Worm (Caenorhabditis elegans) whole organism, L3 larva: ENCODE results near the gene suds-3.

Source experiments
- R02D3.7 ChIP-seq: fragments of 150-350 bp; optimal IDR thresholded peaks from 2 replicates; lab custom pipeline; 2014; ENCODE audit warnings: missing biosample characterization, missing genetic modification characterization
- ZK546.5 ChIP-seq: sonication (generic microtip); optimal IDR thresholded peaks from 2 replicates; lab custom pipeline; 2017; ENCODE audit warnings: missing biosample characterization, missing genetic modification characterization
- aly-2 ChIP-seq: fragments of 150-350 bp; optimal IDR thresholded peaks from 2 replicates; lab custom pipeline; 2014; ENCODE audit warnings: missing biosample characterization, missing genetic modification characterization
- ama-1 ChIP-seq: fragments of 150-350 bp; optimal IDR thresholded peaks from 2 replicates; lab custom pipeline; 2018
- ceh-16 ChIP-seq: sonication (generic microtip); optimal IDR thresholded peaks from 2 replicates; lab custom pipeline; 2017; ENCODE audit warnings: missing biosample characterization, missing genetic modification characterization
- ceh-28 ChIP-seq: fragments of 150-350 bp; optimal IDR thresholded peaks from 2 replicates; lab custom pipeline; 2014; ENCODE audit warnings: missing biosample characterization, missing genetic modification reagents, missing genetic modification characterization
- ceh-82 ChIP-seq: fragments of 150-350 bp; optimal IDR thresholded peaks from 2 replicates; lab custom pipeline; 2014; ENCODE audit warnings: missing biosample characterization, missing genetic modification characterization
- daf-12 ChIP-seq: fragments of 150-350 bp; optimal IDR thresholded peaks from 2 replicates; lab custom pipeline; 2014; ENCODE audit warnings: missing biosample characterization, missing genetic modification reagents, missing genetic modification characterization
- egl-27 ChIP-seq: sonication (generic microtip); optimal IDR thresholded peaks from 4 replicates; lab custom pipeline; 2017; ENCODE audit warnings: missing biosample characterization, missing genetic modification reagents, missing genetic modification characterization
- egl-5 ChIP-seq: fragments of 150-350 bp; optimal IDR thresholded peaks from 2 replicates; lab custom pipeline; 2017; ENCODE audit warnings: missing biosample characterization, missing genetic modification reagents, missing genetic modification characterization, inconsistent platforms
- elt-2 ChIP-seq: sonication (generic microtip); optimal IDR thresholded peaks from 2 replicates; lab custom pipeline; 2016; ENCODE audit warnings: missing genetic modification reagents, mild to moderate bottlenecking, missing genetic modification characterization, missing compliant biosample characterization
- fkh-10 ChIP-seq: sonication (generic microtip); optimal IDR thresholded peaks from 2 replicates; lab custom pipeline; 2017; ENCODE audit warnings: missing biosample characterization, missing genetic modification reagents, missing genetic modification characterization
- fkh-2 ChIP-seq: fragments of 150-350 bp; optimal IDR thresholded peaks from 2 replicates; lab custom pipeline; 2014; ENCODE audit warnings: missing biosample characterization, missing genetic modification reagents, missing genetic modification characterization
- fos-1 ChIP-seq: fragments of 150-350 bp; optimal IDR thresholded peaks from 2 replicates; lab custom pipeline; 2014; ENCODE audit warnings: missing biosample characterization, missing genetic modification characterization
- hmg-11 ChIP-seq: sonication (generic microtip); optimal IDR thresholded peaks from 2 replicates; lab custom pipeline; 2016; ENCODE audit warnings: missing genetic modification characterization, missing compliant biosample characterization
- jun-1 ChIP-seq: fragments of 150-350 bp; optimal IDR thresholded peaks from 2 replicates; lab custom pipeline; 2014; ENCODE audit warnings: missing biosample characterization, missing genetic modification reagents, missing genetic modification characterization
- lin-15B ChIP-seq: fragments of 150-350 bp; optimal IDR thresholded peaks from 2 replicates; lab custom pipeline; 2014; ENCODE audit warnings: missing biosample characterization, missing genetic modification characterization
- lin-39 ChIP-seq: fragments of 150-350 bp; optimal IDR thresholded peaks from 2 replicates; lab custom pipeline; 2018; ENCODE audit warnings: missing biosample characterization, missing genetic modification reagents, missing genetic modification characterization
- lsy-12 ChIP-seq: sonication (generic microtip); optimal IDR thresholded peaks from 2 replicates; lab custom pipeline; 2016; ENCODE audit warnings: mild to moderate bottlenecking, missing genetic modification characterization, missing compliant biosample characterization
- mml-1 ChIP-seq: fragments of 150-350 bp; sonication (generic microtip); optimal IDR thresholded peaks from 3 replicates; lab custom pipeline; 2014; ENCODE audit warnings: missing biosample characterization, missing genetic modification characterization
- nfya-1 ChIP-seq: sonication (generic microtip); optimal IDR thresholded peaks from 2 replicates; lab custom pipeline; 2017; ENCODE audit warnings: missing genetic modification characterization, mild to moderate bottlenecking, missing compliant biosample characterization, antibody characterized with exemption, moderate library complexity; ENCODE audit not compliant: insufficient read depth
- nhr-12 ChIP-seq: fragments of 150-350 bp; optimal IDR thresholded peaks from 2 replicates; lab custom pipeline; 2014; ENCODE audit warnings: missing biosample characterization, missing genetic modification characterization
- nhr-23 ChIP-seq: fragments of 150-350 bp; optimal IDR thresholded peaks from 2 replicates; lab custom pipeline; 2014; ENCODE audit warnings: missing biosample characterization, missing genetic modification reagents, missing genetic modification characterization
- nhr-25 ChIP-seq: sonication (generic microtip); optimal IDR thresholded peaks from 2 replicates; lab custom pipeline; 2017; ENCODE audit warnings: missing biosample characterization, missing genetic modification characterization
- nhr-28 ChIP-seq: fragments of 150-350 bp; optimal IDR thresholded peaks from 2 replicates; lab custom pipeline; 2014; ENCODE audit warnings: missing biosample characterization, missing genetic modification characterization
- nhr-43 ChIP-seq: sonication (generic microtip); optimal IDR thresholded peaks from 2 replicates; lab custom pipeline; 2016; ENCODE audit warnings: mild to moderate bottlenecking, missing genetic modification characterization, missing compliant biosample characterization; ENCODE audit not compliant: poor library complexity, severe bottlenecking
- nhr-77 ChIP-seq: fragments of 150-350 bp; optimal IDR thresholded peaks from 2 replicates; lab custom pipeline; 2014; ENCODE audit warnings: missing biosample characterization, missing genetic modification characterization
- pqm-1 ChIP-seq: fragments of 150-350 bp; optimal IDR thresholded peaks from 2 replicates; lab custom pipeline; 2017; ENCODE audit warnings: missing biosample characterization, missing genetic modification characterization, inconsistent platforms
- sea-2 ChIP-seq: fragments of 150-350 bp; sonication (generic microtip); optimal IDR thresholded peaks from 4 replicates; lab custom pipeline; 2014; ENCODE audit warnings: missing biosample characterization, missing genetic modification reagents, missing genetic modification characterization
- skn-1 ChIP-seq: fragments of 150-350 bp; optimal IDR thresholded peaks from 2 replicates; lab custom pipeline; 2014; ENCODE audit warnings: missing biosample characterization, missing genetic modification characterization
- snpc-4 ChIP-seq: fragments of 150-350 bp; optimal IDR thresholded peaks from 2 replicates; lab custom pipeline; 2014; ENCODE audit warnings: missing biosample characterization, missing genetic modification characterization
- tbx-2 ChIP-seq: sonication (generic microtip); optimal IDR thresholded peaks from 2 replicates; lab custom pipeline; 2016; ENCODE audit warnings: mild to moderate bottlenecking, missing genetic modification characterization, missing compliant biosample characterization
- unc-62 ChIP-seq: fragments of 150-350 bp; sonication (generic microtip); optimal IDR thresholded peaks from 4 replicates; lab custom pipeline; 2014; ENCODE audit warnings: missing biosample characterization, missing genetic modification reagents, missing genetic modification characterization
- zag-1 ChIP-seq: fragments of 150-350 bp; optimal IDR thresholded peaks from 2 replicates; lab custom pipeline; 2014; ENCODE audit warnings: missing biosample characterization, missing genetic modification characterization
- ztf-11 ChIP-seq: fragments of 150-350 bp; optimal IDR thresholded peaks from 2 replicates; lab custom pipeline; 2014; ENCODE audit warnings: missing biosample characterization, missing genetic modification characterization
- ztf-4 ChIP-seq: fragments of 150-350 bp; optimal IDR thresholded peaks from 2 replicates; lab custom pipeline; 2014; ENCODE audit warnings: missing biosample characterization, missing genetic modification characterization

Gene suds-3

DNA sequence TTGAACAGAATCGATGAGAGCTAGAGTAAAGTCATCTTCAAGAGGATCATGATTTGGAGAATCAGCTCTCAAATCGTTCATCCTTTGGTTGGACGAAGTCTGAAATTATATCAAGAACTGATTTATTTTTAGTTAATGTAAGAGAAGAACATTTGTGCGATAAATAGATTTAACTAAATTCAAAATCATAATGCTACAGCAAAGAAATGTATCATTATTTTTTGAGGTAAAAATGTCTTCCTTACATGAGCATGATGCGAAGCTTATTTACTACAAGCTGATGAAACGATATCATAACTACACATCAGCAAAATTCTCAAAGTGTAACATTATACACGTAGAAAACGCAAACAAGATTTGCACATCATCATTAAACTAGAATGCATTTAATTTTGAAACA, 31.6 kb downstream of the suds-3 start, which contains the start of gene madf-4:
madf-4 (minus strand) TSS at position 101 of the 400 bp plus-strand sequence.
- TF ChIP-seq nhr-12: no peak
- TF ChIP-seq mml-1 (tag; lab: Kevin White, UChicago): no peak
- no peak for TF ChIP-seq nhr-23 (tag; lab: Kevin White, UChicago)
- no peak for TF ChIP-seq R02D3.7 (tag; lab: Kevin White, UChicago)
- TF ChIP-seq unc-62 (GFP tag; lab: Kevin White, UChicago): no peak
- TF ChIP-seq jun-1 (tag; lab: Kevin White, UChicago): no peak
- TF ChIP-seq ceh-82 (tag; lab: Kevin White, UChicago): no peak
- no peak for TF ChIP-seq nhr-43 (tag; lab: Kevin White, UChicago)
- TF ChIP-seq pqm-1 (tag; lab: Kevin White, UChicago): no peak
- no peak for TF ChIP-seq ceh-28 (tag; lab: Kevin White, UChicago)
- TF ChIP-seq snpc-4 (tag; lab: Kevin White, UChicago): no peak
- no peak for TF ChIP-seq ztf-4
- no peak for TF ChIP-seq tbx-2
- no peak for TF ChIP-seq egl-27 (tag; lab: Kevin White, UChicago)
- no peak for TF ChIP-seq egl-5 (tag; lab: Kevin White, UChicago)
- no peak for TF ChIP-seq sea-2
- no peak for TF ChIP-seq elt-2 (tag; lab: Kevin White, UChicago)
- no peak for TF ChIP-seq fos-1
- no peak for TF ChIP-seq nhr-28
- no peak for TF ChIP-seq aly-2

DNA sequence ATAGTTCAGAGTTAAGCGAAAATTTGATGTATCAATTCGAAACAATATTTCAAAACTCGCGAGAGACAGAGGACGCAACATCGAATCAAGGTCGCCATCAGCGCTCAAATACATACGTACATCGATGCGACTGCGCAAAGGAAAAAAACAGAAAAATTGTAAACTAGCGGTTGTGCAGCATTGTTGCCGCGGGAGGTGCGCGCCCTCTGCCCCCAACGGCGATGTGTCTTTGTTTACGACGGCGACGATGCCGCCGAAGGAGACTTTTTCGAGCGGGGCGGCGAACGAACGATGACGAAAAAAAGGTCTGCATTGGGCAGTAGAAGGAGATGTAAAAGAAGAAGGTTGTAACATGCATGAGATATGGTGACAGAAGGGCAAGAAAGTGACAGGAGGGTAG, 32.1 kb downstream of the suds-3 start:
- TF ChIP-seq pqm-1 (tag; lab: Kevin White, UChicago) (no peak), nhr-25 (tag; lab: Kevin White, UChicago) (peak; percentile 69)

DNA sequence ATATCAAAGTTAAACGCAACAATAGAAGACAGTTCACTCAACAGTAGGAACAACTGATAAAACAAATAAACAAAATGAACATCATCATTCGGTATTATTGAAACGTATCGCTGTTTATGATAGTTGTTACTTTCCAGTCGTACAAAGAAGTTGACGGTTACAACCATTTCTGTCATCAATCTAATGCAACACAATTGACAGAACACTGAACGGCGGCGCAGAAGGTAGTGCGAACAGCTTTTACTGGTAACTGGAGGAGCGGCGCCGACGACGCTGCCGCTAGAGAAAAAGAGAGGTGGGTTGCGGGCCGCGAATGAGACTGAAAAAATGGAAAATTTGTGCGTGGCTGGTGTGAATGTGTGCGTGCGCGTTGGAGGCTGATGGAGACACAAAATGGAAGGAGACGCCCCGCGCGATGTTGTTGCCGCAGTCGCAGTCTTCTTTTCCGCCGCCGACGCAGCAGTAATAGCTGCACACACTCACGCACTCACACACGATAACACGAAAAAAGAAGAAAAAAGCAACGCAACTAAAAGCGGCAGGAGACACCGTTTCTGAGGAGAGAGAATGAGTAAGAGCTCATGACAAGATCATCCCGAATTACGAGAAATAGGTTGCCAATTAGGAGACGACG, 33.5 kb downstream of the suds-3 start:
- TF ChIP-seq lin-39: peak; percentile 61
- no peak for TF ChIP-seq lin-15B (tag; lab: Kevin White, UChicago)
- peak; percentile 5 for TF ChIP-seq nfya-1
- no peak for TF ChIP-seq ZK546.5 (tag; lab: Kevin White, UChicago)
- TF ChIP-seq egl-27 (tag; lab: Kevin White, UChicago): no peak
- no peak for TF ChIP-seq ceh-82 (tag; lab: Kevin White, UChicago)

DNA sequence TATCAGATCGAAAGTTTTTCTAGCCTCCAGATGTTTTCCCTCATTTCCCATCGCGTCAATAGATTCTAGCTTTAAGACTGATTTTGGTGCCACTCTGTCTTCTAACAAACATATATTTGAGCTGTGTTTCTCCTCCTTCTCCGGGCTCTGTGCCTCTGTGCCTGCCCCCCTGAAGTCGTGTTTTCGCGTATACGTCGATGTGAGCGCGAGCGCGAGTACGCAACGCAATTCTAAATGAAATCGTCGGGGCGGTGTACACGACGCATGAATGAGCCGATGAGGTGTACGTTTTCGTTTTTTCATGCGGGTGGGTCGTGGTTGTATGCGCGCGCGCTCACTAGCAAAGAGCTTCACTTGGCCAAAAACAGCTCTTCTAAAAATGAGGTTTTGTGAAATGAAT, 35.1 kb downstream of the suds-3 start:
- no peak for TF ChIP-seq fkh-2
- no peak for TF ChIP-seq mml-1 (tag; lab: Kevin White, UChicago)
- no peak for TF ChIP-seq fkh-10 (GFP tag; lab: Kevin White, UChicago)

DNA sequence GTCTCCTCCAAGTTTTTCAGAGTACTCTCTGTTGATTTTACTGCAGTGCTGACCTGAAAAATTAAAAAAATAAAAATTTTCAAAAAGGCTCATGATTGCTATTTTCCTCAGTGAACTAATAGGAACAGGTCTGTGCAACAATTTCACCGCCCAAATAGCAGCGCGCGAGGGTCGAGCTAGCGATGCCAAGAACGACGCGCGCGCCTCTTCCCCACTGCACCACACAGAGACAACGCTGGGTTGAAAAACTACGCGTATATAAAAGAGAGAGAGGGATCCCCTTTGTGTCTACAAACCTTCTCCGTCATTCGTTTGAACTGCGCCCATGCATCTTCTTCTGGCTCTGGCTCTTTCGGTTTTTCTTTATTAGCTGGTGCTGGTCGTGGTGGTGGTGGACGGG, 39.3 kb downstream of the suds-3 start:
- peak; percentile 2 for TF ChIP-seq jun-1 (tag; lab: Kevin White, UChicago)
- peak; percentile 79 for TF ChIP-seq hmg-11
- no peak for TF ChIP-seq aly-2
- TF ChIP-seq ztf-11 (tag; lab: Kevin White, UChicago): no peak
- TF ChIP-seq ZK546.5 (tag; lab: Kevin White, UChicago): no peak
- no peak for TF ChIP-seq zag-1
- TF ChIP-seq snpc-4 (tag; lab: Kevin White, UChicago): peak; percentile 22
- peak; percentile 38 for TF ChIP-seq nhr-77
- TF ChIP-seq unc-62 (GFP tag; lab: Kevin White, UChicago): peak; percentile 16
- peak; percentile 70 for TF ChIP-seq nfya-1
- peak; percentile 21 for TF ChIP-seq lin-15B (tag; lab: Kevin White, UChicago)
- TF ChIP-seq ceh-82 (tag; lab: Kevin White, UChicago): peak; percentile 23
- peak; percentile 61 for TF ChIP-seq lsy-12 (tag; lab: Kevin White, UChicago)
- no peak for TF ChIP-seq mml-1 (tag; lab: Kevin White, UChicago)
- TF ChIP-seq daf-12 (tag; lab: Kevin White, UChicago): no peak
- TF ChIP-seq R02D3.7 (tag; lab: Kevin White, UChicago): peak; percentile 11
- no peak for TF ChIP-seq pqm-1 (tag; lab: Kevin White, UChicago)
- TF ChIP-seq egl-5 (tag; lab: Kevin White, UChicago): peak; percentile 59
- peak; percentile 2 for TF ChIP-seq skn-1 (tag; lab: Kevin White, UChicago)
- peak; percentile 90 for TF ChIP-seq lin-39
- TF ChIP-seq ceh-16 (tag; lab: Kevin White, UChicago): peak; percentile 9
- peak; percentile 52 for TF ChIP-seq elt-2 (tag; lab: Kevin White, UChicago)
- peak; percentile 53 for TF ChIP-seq ama-1 (lab: Kevin White, UChicago)
- peak; percentile 62 for TF ChIP-seq nhr-43 (tag; lab: Kevin White, UChicago)
- peak; percentile 76 for TF ChIP-seq ztf-4
- peak; percentile 67 for TF ChIP-seq tbx-2
